Worm (Caenorhabditis elegans) whole organism, L4 larva: ENCODE measurements around the gene W09H1.3.
A peak's percentile ranks its signal among the peaks of the same experiment; 100 is the strongest.

ENCODE experiments used
- D1046.2 ChIP-seq: fragments of 200-800 bp; sonication (Bioruptor generic); IDR thresholded peaks from 2 replicates; pipeline ENCODE4 v1.3.6; 2022; ENCODE audit warnings: missing genetic modification characterization, missing compliant biosample characterization
- R02D3.7 ChIP-seq: fragments of 150-350 bp; sonication (generic microtip); optimal IDR thresholded peaks from 3 replicates; lab custom pipeline; 2014; ENCODE audit warnings: missing biosample characterization, missing genetic modification characterization
- T20F7.1 ChIP-seq: fragments of 200-800 bp; sonication (Bioruptor generic); optimal IDR thresholded peaks from 2 replicates; lab custom pipeline; 2018; ENCODE audit warnings: mild to moderate bottlenecking, missing genetic modification characterization, missing compliant biosample characterization
- T26A8.4 ChIP-seq: fragments of 200-800 bp; sonication (Bioruptor generic); IDR thresholded peaks from 2 replicates; pipeline ENCODE4 v1.3.6; 2022; ENCODE audit warnings: missing genetic modification characterization, missing compliant biosample characterization
- Y5F2A.4 ChIP-seq: fragments of 200-800 bp; sonication (Bioruptor generic); optimal IDR thresholded peaks from 2 replicates; lab custom pipeline; 2018; ENCODE audit warnings: mild to moderate bottlenecking, missing genetic modification characterization, missing compliant biosample characterization
- Y75B8A.6 ChIP-seq: fragments of 200-800 bp; sonication (Bioruptor generic); IDR thresholded peaks from 2 replicates; pipeline ENCODE4 v1.3.6; 2022; ENCODE audit warnings: missing genetic modification reagents, missing genetic modification characterization, missing compliant biosample characterization
- ama-1 ChIP-seq: fragments of 150-350 bp; optimal IDR thresholded peaks from 2 replicates; lab custom pipeline; 2014; ENCODE audit warnings: inconsistent platforms, mixed read lengths
- attf-4 ChIP-seq: sonication (generic microtip); optimal IDR thresholded peaks from 3 replicates; lab custom pipeline; 2017; ENCODE audit warnings: missing biosample characterization, missing genetic modification characterization
- ceh-82 ChIP-seq: sonication (generic microtip); optimal IDR thresholded peaks from 2 replicates; lab custom pipeline; 2017; ENCODE audit warnings: missing biosample characterization, missing genetic modification characterization
- cey-2 ChIP-seq: sonication (generic microtip); optimal IDR thresholded peaks from 3 replicates; lab custom pipeline; 2017; ENCODE audit warnings: missing genetic modification characterization, mild to moderate bottlenecking, missing compliant biosample characterization, antibody characterized with exemption, borderline replicate concordance; ENCODE audit not compliant: insufficient read depth
- daf-16 ChIP-seq, 3 experiments: sonication (generic microtip); optimal IDR thresholded peaks; 2 replicates each; lab custom pipeline; 2016 to 2017; ENCODE audit warnings: missing genetic modification characterization in 3 of 3, missing genetic modification reagents in 3 of 3, mild to moderate bottlenecking in 2 of 3, missing compliant biosample characterization in 2 of 3, missing biosample characterization in 1 of 3, moderate library complexity in 1 of 3
- dmd-6 ChIP-seq: fragments of 200-800 bp; sonication (Bioruptor generic); IDR thresholded peaks from 2 replicates; pipeline ENCODE4 v1.3.6; 2022; ENCODE audit warnings: missing genetic modification reagents, missing genetic modification characterization, missing compliant biosample characterization
- dmd-8 ChIP-seq: fragments of 200-800 bp; sonication (Bioruptor generic); IDR thresholded peaks from 2 replicates; pipeline ENCODE4 v1.3.6; 2022; ENCODE audit warnings: missing genetic modification characterization, missing compliant biosample characterization
- dmd-9 ChIP-seq: fragments of 200-800 bp; sonication (Bioruptor generic); IDR thresholded peaks from 2 replicates; pipeline ENCODE4 v1.3.6; 2022; ENCODE audit warnings: missing genetic modification reagents, missing genetic modification characterization, missing compliant biosample characterization
- dve-1 ChIP-seq: sonication (generic microtip); optimal IDR thresholded peaks from 2 replicates; lab custom pipeline; 2017; ENCODE audit warnings: antibody characterized with exemption, mild to moderate bottlenecking, missing genetic modification characterization, missing compliant biosample characterization; ENCODE audit not compliant: insufficient read depth
- egl-43 ChIP-seq: fragments of 200-800 bp; sonication (Bioruptor generic); IDR thresholded peaks from 2 replicates; pipeline ENCODE4 v1.3.6; 2022; ENCODE audit warnings: missing genetic modification reagents, missing genetic modification characterization, missing compliant biosample characterization
- gei-8 ChIP-seq: fragments of 200-800 bp; sonication (Bioruptor generic); optimal IDR thresholded peaks from 2 replicates; lab custom pipeline; 2018; ENCODE audit warnings: mild to moderate bottlenecking, missing genetic modification characterization, missing compliant biosample characterization
- hlh-11 ChIP-seq: fragments of 200-800 bp; sonication (Bioruptor generic); optimal IDR thresholded peaks from 2 replicates; lab custom pipeline; 2018; ENCODE audit warnings: mild to moderate bottlenecking, missing genetic modification characterization, missing compliant biosample characterization
- hlh-30 ChIP-seq: sonication (generic microtip); optimal IDR thresholded peaks from 2 replicates; lab custom pipeline; 2017; ENCODE audit warnings: antibody characterized with exemption, mild to moderate bottlenecking, missing genetic modification characterization, missing compliant biosample characterization; ENCODE audit not compliant: insufficient read depth
- hmg-1.1 ChIP-seq: fragments of 200-800 bp; sonication (Bioruptor generic); IDR thresholded peaks from 2 replicates; pipeline ENCODE4 v1.3.6; 2022; ENCODE audit warnings: missing genetic modification reagents, missing genetic modification characterization, missing compliant biosample characterization
- lin-1 ChIP-seq: fragments of 200-800 bp; sonication (Bioruptor generic); IDR thresholded peaks from 2 replicates; pipeline ENCODE4 v1.3.6; 2022; ENCODE audit warnings: missing genetic modification reagents, missing genetic modification characterization, missing compliant biosample characterization
- lin-29 ChIP-seq: fragments of 200-800 bp; sonication (Bioruptor generic); IDR thresholded peaks from 2 replicates; pipeline ENCODE4 v1.3.6; 2022; ENCODE audit warnings: missing genetic modification reagents, missing genetic modification characterization, missing compliant biosample characterization
- lin-38 ChIP-seq: fragments of 200-800 bp; sonication (Bioruptor generic); IDR thresholded peaks from 2 replicates; pipeline ENCODE4 v1.3.6; 2022; ENCODE audit warnings: missing genetic modification reagents, missing genetic modification characterization, missing compliant biosample characterization
- lsy-2 ChIP-seq, 2 experiments: fragments of 150-350 bp in 1 of 2; sonication (generic microtip) in 1 of 2; optimal IDR thresholded peaks; 2 replicates each; lab custom pipeline; 2014 to 2017; ENCODE audit warnings: missing biosample characterization in 2 of 2, missing genetic modification characterization in 2 of 2
- mep-1 ChIP-seq: fragments of 150-350 bp; sonication (generic microtip); optimal IDR thresholded peaks from 3 replicates; lab custom pipeline; 2014; ENCODE audit warnings: missing biosample characterization, missing genetic modification characterization
- mes-2 ChIP-seq: sonication (generic microtip); optimal IDR thresholded peaks from 2 replicates; lab custom pipeline; 2016; ENCODE audit warnings: missing genotype, mild to moderate bottlenecking, missing genetic modification characterization, missing compliant biosample characterization; ENCODE audit not compliant: poor library complexity, severe bottlenecking
- nhr-11 ChIP-seq: fragments of 150-350 bp; optimal IDR thresholded peaks from 2 replicates; lab custom pipeline; 2014; ENCODE audit warnings: missing biosample characterization, missing genetic modification characterization
- nhr-25 ChIP-seq: sonication (generic microtip); optimal IDR thresholded peaks from 2 replicates; lab custom pipeline; 2017; ENCODE audit warnings: missing genetic modification characterization, mild to moderate bottlenecking, missing compliant biosample characterization, antibody characterized with exemption, moderate library complexity, borderline replicate concordance; ENCODE audit not compliant: insufficient read depth
- nhr-28 ChIP-seq: fragments of 150-350 bp; optimal IDR thresholded peaks from 2 replicates; lab custom pipeline; 2014; ENCODE audit warnings: missing biosample characterization, missing genetic modification characterization
- nhr-41 ChIP-seq: fragments of 200-800 bp; sonication (Bioruptor generic); IDR thresholded peaks from 2 replicates; pipeline ENCODE4 v1.3.6; 2022; ENCODE audit warnings: missing genetic modification reagents, missing genetic modification characterization, missing compliant biosample characterization
- nhr-6 ChIP-seq: fragments of 150-350 bp; optimal IDR thresholded peaks from 2 replicates; lab custom pipeline; 2014; ENCODE audit warnings: missing biosample characterization, missing genetic modification characterization
- nhr-77 ChIP-seq: fragments of 150-350 bp; optimal IDR thresholded peaks from 2 replicates; lab custom pipeline; 2014; ENCODE audit warnings: missing biosample characterization, missing genetic modification characterization
- pqm-1 ChIP-seq: sonication (generic microtip); optimal IDR thresholded peaks from 2 replicates; lab custom pipeline; 2017; ENCODE audit warnings: missing biosample characterization, missing genetic modification characterization
- set-16 ChIP-seq: fragments of 200-800 bp; sonication (Bioruptor generic); IDR thresholded peaks from 2 replicates; pipeline ENCODE4 v1.3.6; 2022; ENCODE audit warnings: missing genetic modification reagents, missing genetic modification characterization, missing compliant biosample characterization
- skn-1 ChIP-seq: fragments of 150-350 bp; optimal IDR thresholded peaks from 2 replicates; lab custom pipeline; 2014; ENCODE audit warnings: missing biosample characterization, missing genetic modification characterization
- snpc-1.2 ChIP-seq: fragments of 200-800 bp; sonication (Bioruptor generic); IDR thresholded peaks from 2 replicates; pipeline ENCODE4 v1.3.6; 2022; ENCODE audit warnings: missing genetic modification reagents, missing genetic modification characterization, missing compliant biosample characterization
- zfp-2 ChIP-seq: sonication (generic microtip); optimal IDR thresholded peaks from 2 replicates; lab custom pipeline; 2016; ENCODE audit warnings: mild to moderate bottlenecking, missing genetic modification characterization, missing compliant biosample characterization
- zfp-3 ChIP-seq: fragments of 200-800 bp; sonication (Bioruptor generic); conservative IDR thresholded peaks from 2 replicates; pipeline ENCODE4 v1.3.6; 2022; ENCODE audit warnings: missing genetic modification reagents, missing genetic modification characterization, missing compliant biosample characterization

The W09H1.3 gene

DNA sequence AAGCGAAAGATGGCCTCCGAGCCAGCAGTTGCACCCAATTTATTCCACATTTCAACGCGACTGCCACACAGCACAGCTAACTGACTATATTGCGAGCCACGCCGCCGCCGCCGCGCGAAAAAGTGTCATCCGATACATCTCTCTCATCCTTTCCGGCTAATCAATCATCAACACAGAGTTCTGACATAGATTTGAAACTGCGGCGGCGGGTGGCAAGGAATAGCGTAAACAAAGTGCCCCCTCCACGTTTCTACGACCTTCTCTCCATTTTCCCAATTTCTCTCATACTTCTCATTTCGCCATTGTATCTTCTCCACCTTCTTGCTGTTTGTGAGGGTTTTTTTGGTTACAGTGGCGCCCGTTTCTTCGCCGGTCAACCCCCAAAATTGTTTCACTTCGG, 5.1 kb downstream of the W09H1.3 start (continued):
- TF ChIP-seq nhr-77 (tag; lab: Kevin White, UChicago) (peak; percentile 6), dmd-8 (GFP tag; lab: Robert Waterston, UW) (no peak), gei-8 (GFP tag; lab: Kevin White, UChicago) (no peak), mes-2 (tag; lab: Kevin White, UChicago) (peak; percentile 31), Y5F2A.4 (GFP tag; lab: Kevin White, UChicago) (no peak), attf-4 (tag; lab: Kevin White, UChicago) (no peak), hlh-11 (tag; lab: Kevin White, UChicago) (peak; percentile 59), egl-43 (GFP tag; lab: Robert Waterston, UW) (0 out of 2 replicates have a peak, but pooled peaks have one; percentile 32), nhr-25 (tag; lab: Kevin White, UChicago) (peak; percentile 58), nhr-11 (tag; lab: Kevin White, UChicago) (peak; percentile 26)

DNA sequence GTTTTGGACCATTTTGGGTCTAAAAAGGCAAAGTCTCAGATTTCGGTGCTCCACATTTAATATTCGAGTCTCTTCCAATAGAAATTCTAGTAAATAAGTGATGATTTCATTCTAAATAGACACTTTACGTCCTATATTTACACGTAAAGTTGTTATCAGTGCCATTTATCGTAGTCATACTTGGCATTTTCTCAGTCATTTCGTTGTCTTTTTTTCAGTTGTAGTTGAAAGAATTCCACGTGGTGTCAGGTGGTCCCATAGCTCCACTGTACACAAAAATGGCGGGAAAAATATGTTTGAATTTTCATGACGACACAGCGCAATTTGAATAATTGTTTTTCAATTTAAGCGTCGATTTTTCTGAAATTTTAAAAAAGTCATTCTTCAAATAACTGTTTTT, 6.2 kb downstream of the W09H1.3 start:
- peak; percentile 27 for TF ChIP-seq dve-1 (tag; lab: Kevin White, UChicago)
- TF ChIP-seq lsy-2 (tag; optimal IDR thresholded peaks at IDR 0.05; lab: Kevin White, UChicago): peak in 1 of 2 experiments; percentile 18
- no peak for TF ChIP-seq Y75B8A.6 (GFP tag; lab: Robert Waterston, UW)
- no peak for TF ChIP-seq lin-38 (GFP tag; lab: Robert Waterston, UW)
- peak; percentile 84 for TF ChIP-seq nhr-28 (tag; lab: Kevin White, UChicago)
- no peak for TF ChIP-seq ceh-82 (tag; lab: Kevin White, UChicago)
- TF ChIP-seq hlh-11 (tag; lab: Kevin White, UChicago): peak; percentile 43
- no peak for TF ChIP-seq D1046.2
- no peak for TF ChIP-seq ama-1 (lab: Kevin White, UChicago)
- peak; percentile 45 for TF ChIP-seq T20F7.1 (GFP tag; lab: Kevin White, UChicago)
- no peak for TF ChIP-seq cey-2 (tag; lab: Kevin White, UChicago)
- no peak for TF ChIP-seq lin-1 (GFP tag; lab: Robert Waterston, UW)
- no peak for TF ChIP-seq zfp-3
- TF ChIP-seq nhr-6 (tag; lab: Kevin White, UChicago): no peak
- TF ChIP-seq dmd-9 (GFP tag; lab: Robert Waterston, UW): no peak
- TF ChIP-seq mep-1 (tag; lab: Kevin White, UChicago): peak; percentile 2
- TF ChIP-seq daf-16 (GFP tag; optimal IDR thresholded peaks at IDR 0.05; lab: Kevin White, UChicago): no peak
- peak; percentile 77 for TF ChIP-seq daf-16 (tag; optimal IDR thresholded peaks at IDR 0.05; lab: Kevin White, UChicago)
- TF ChIP-seq T26A8.4 (GFP tag; lab: Robert Waterston, UW): no peak
- TF ChIP-seq set-16 (GFP tag; lab: Robert Waterston, UW): no peak
- TF ChIP-seq nhr-41: no peak
- no peak for TF ChIP-seq R02D3.7 (tag; lab: Kevin White, UChicago)
- no peak for TF ChIP-seq hmg-1.1 (GFP tag; lab: Robert Waterston, UW)
- peak; percentile 52 for TF ChIP-seq dmd-6 (GFP tag; lab: Robert Waterston, UW)
- TF ChIP-seq skn-1 (tag; lab: Kevin White, UChicago): no peak
- TF ChIP-seq zfp-2: no peak
- no peak for TF ChIP-seq snpc-1.2 (GFP tag; lab: Robert Waterston, UW)
- TF ChIP-seq lin-29 (GFP tag; lab: Robert Waterston, UW): no peak
- TF ChIP-seq dmd-8 (GFP tag; lab: Robert Waterston, UW): no peak
- peak; percentile 20 for TF ChIP-seq pqm-1 (tag; lab: Kevin White, UChicago)
- peak; percentile 39 for TF ChIP-seq hlh-30 (tag; lab: Kevin White, UChicago)
